Fruit fly (Drosophila melanogaster) whole organism, embryonic: Measurements from ENCODE around the gene CG13386.

Source experiments
- CG10274 ChIP-seq: fragments of 200-800 bp; sonication (Bioruptor generic); optimal IDR thresholded peaks from 3 replicates; lab custom pipeline; 2017; ENCODE audit warnings: missing biosample characterization, mild to moderate bottlenecking, missing genetic modification characterization
- CG10366 ChIP-seq: fragments of 200-800 bp; sonication (Bioruptor generic); IDR thresholded peaks from 2 replicates; pipeline ENCODE4 v1.3.6; 2022; ENCODE audit warnings: missing biosample characterization, missing genetic modification characterization
- CG11093 ChIP-seq: fragments of 200-800 bp; sonication (Bioruptor generic); IDR thresholded peaks from 3 replicates; pipeline ENCODE4 v1.3.6; 2022; ENCODE audit warnings: missing biosample characterization, missing genetic modification characterization
- CG12236 ChIP-seq: fragments of 200-800 bp; sonication (Bioruptor generic); optimal IDR thresholded peaks from 2 replicates; lab custom pipeline; 2016; ENCODE audit warnings: missing biosample characterization, missing genetic modification characterization
- CG14860 ChIP-seq: fragments of 200-800 bp; sonication (Bioruptor generic); IDR thresholded peaks from 3 replicates; pipeline ENCODE4 v1.3.6; 2022; ENCODE audit warnings: missing biosample characterization, missing genetic modification characterization; ENCODE audit not compliant: partially characterized antibody
- CG14965 ChIP-seq: fragments of 200-800 bp; sonication (Bioruptor generic); optimal IDR thresholded peaks from 2 replicates; lab custom pipeline; 2016; ENCODE audit warnings: missing biosample characterization, missing genetic modification characterization, borderline replicate concordance
- CG1792 ChIP-seq: fragments of 200-800 bp; sonication (Bioruptor generic); optimal IDR thresholded peaks from 2 replicates; lab custom pipeline; 2016; ENCODE audit warnings: missing biosample characterization, missing genetic modification characterization
- CG3281 ChIP-seq: fragments of 200-800 bp; sonication (Bioruptor generic); optimal IDR thresholded peaks from 3 replicates; lab custom pipeline; 2017; ENCODE audit warnings: missing biosample characterization, mild to moderate bottlenecking, missing genetic modification characterization
- CG4282 ChIP-seq: fragments of 200-800 bp; sonication (Bioruptor generic); optimal IDR thresholded peaks from 2 replicates; lab custom pipeline; 2016; ENCODE audit warnings: missing biosample characterization, missing genetic modification characterization
- CG7357 ChIP-seq: fragments of 200-800 bp; sonication (Bioruptor generic); IDR thresholded peaks from 3 replicates; pipeline ENCODE4 v1.3.6; 2022; ENCODE audit warnings: missing biosample characterization, missing genetic modification characterization
- CG7786 ChIP-seq: fragments of 200-800 bp; sonication (Bioruptor generic); optimal IDR thresholded peaks from 2 replicates; lab custom pipeline; 2016; ENCODE audit warnings: missing biosample characterization, missing genetic modification characterization
- CG7963 ChIP-seq: fragments of 200-800 bp; sonication (Bioruptor generic); IDR thresholded peaks from 3 replicates; pipeline ENCODE4 v1.3.6; 2022; ENCODE audit warnings: missing biosample characterization, missing genetic modification characterization; ENCODE audit not compliant: partially characterized antibody
- CG8478 ChIP-seq: fragments of >200 bp; optimal IDR thresholded peaks from 2 replicates; lab custom pipeline; 2018
- Chrac-16 ChIP-seq: fragments of 200-800 bp; sonication (Bioruptor generic); optimal IDR thresholded peaks from 3 replicates; lab custom pipeline; 2016; ENCODE audit warnings: missing biosample characterization, missing genetic modification characterization
- D19B ChIP-seq: fragments of 200-800 bp; sonication (Bioruptor generic); optimal IDR thresholded peaks from 2 replicates; lab custom pipeline; 2017; ENCODE audit warnings: missing biosample characterization, mild to moderate bottlenecking, missing genetic modification characterization
- Doc2 ChIP-seq: fragments of 200-800 bp; sonication (Bioruptor generic); IDR thresholded peaks from 2 replicates; pipeline ENCODE4 v1.3.6; 2022; ENCODE audit warnings: missing biosample characterization, missing genetic modification characterization
- Dref ChIP-seq: fragments of 200-800 bp; sonication (Bioruptor generic); IDR thresholded peaks from 2 replicates; pipeline ENCODE4 v1.3.6; 2022; ENCODE audit warnings: missing biosample characterization, missing genetic modification characterization
- Fer3 ChIP-seq: fragments of 200-800 bp; sonication (Bioruptor generic); optimal IDR thresholded peaks from 2 replicates; lab custom pipeline; 2018; ENCODE audit warnings: missing biosample characterization, mild to moderate bottlenecking, missing genetic modification characterization, moderate library complexity
- MBD-R2 ChIP-seq: fragments of 200-800 bp; sonication (Bioruptor generic); IDR thresholded peaks from 2 replicates; pipeline ENCODE4 v1.3.6; 2022; ENCODE audit warnings: missing biosample characterization, missing genetic modification characterization
- MESR4 ChIP-seq: fragments of 200-800 bp; sonication (Bioruptor generic); optimal IDR thresholded peaks from 2 replicates; lab custom pipeline; 2018; ENCODE audit warnings: missing biosample characterization, mild to moderate bottlenecking, missing genetic modification characterization, moderate library complexity
- Neu2 ChIP-seq: fragments of 200-800 bp; sonication (Bioruptor generic); optimal IDR thresholded peaks from 3 replicates; lab custom pipeline; 2016; ENCODE audit warnings: missing biosample characterization, missing genetic modification characterization, borderline replicate concordance
- Nf-YC ChIP-seq: fragments of 200-800 bp; optimal IDR thresholded peaks from 3 replicates; lab custom pipeline; 2019; ENCODE audit warnings: missing biosample characterization, mild to moderate bottlenecking, missing genetic modification characterization, moderate library complexity
- Poxn ChIP-seq: fragments of 200-800 bp; sonication (Bioruptor generic); IDR thresholded peaks from 2 replicates; pipeline ENCODE4 v1.3.6; 2022; ENCODE audit warnings: missing biosample characterization, missing genetic modification characterization
- Ptx1 ChIP-seq: fragments of 200-800 bp; sonication (Bioruptor generic); IDR thresholded peaks from 2 replicates; pipeline ENCODE4 v1.3.6; 2022; ENCODE audit warnings: missing biosample characterization, missing genetic modification characterization
- Sox100B ChIP-seq: fragments of 200-800 bp; sonication (Bioruptor generic); optimal IDR thresholded peaks from 3 replicates; lab custom pipeline; 2018; ENCODE audit warnings: missing biosample characterization, mild to moderate bottlenecking, missing genetic modification characterization
- ac ChIP-seq: fragments of 200-800 bp; sonication (Bioruptor generic); optimal IDR thresholded peaks from 3 replicates; lab custom pipeline; 2017; ENCODE audit warnings: missing biosample characterization, mild to moderate bottlenecking, missing genetic modification characterization
- cas ChIP-seq: fragments of 200-800 bp; sonication (Bioruptor generic); IDR thresholded peaks from 2 replicates; pipeline ENCODE4 v1.3.6; 2022; ENCODE audit warnings: missing biosample characterization, missing genetic modification characterization
- croc ChIP-seq: fragments of 200-800 bp; sonication (Bioruptor generic); conservative IDR thresholded peaks from 3 replicates; pipeline ENCODE4 v1.3.6; 2022; ENCODE audit warnings: missing biosample characterization, missing genetic modification characterization
- crp ChIP-seq, 2 experiments: fragments of 200-800 bp; sonication (Bioruptor generic); optimal IDR thresholded peaks; 2 replicates in 1 of 2; 3 replicates in 1 of 2; lab custom pipeline; 2017; ENCODE audit warnings: missing biosample characterization in 2 of 2, missing genetic modification characterization in 2 of 2, mild to moderate bottlenecking in 1 of 2, moderate library complexity in 1 of 2
- exex ChIP-seq: fragments of 200-800 bp; sonication (Bioruptor generic); optimal IDR thresholded peaks from 4 replicates; lab custom pipeline; 2018; ENCODE audit warnings: missing biosample characterization, mild to moderate bottlenecking, missing genetic modification characterization, moderate library complexity
- eyg ChIP-seq: fragments of 200-800 bp; sonication (Bioruptor generic); optimal IDR thresholded peaks from 3 replicates; lab custom pipeline; 2016; ENCODE audit warnings: missing biosample characterization, missing genetic modification characterization
- fd102C ChIP-seq: fragments of 200-800 bp; sonication (Bioruptor generic); optimal IDR thresholded peaks from 2 replicates; lab custom pipeline; 2018; ENCODE audit warnings: missing biosample characterization, mild to moderate bottlenecking, missing genetic modification characterization, moderate library complexity
- gcm ChIP-seq: fragments of 200-800 bp; sonication (Bioruptor generic); optimal IDR thresholded peaks from 2 replicates; lab custom pipeline; 2019; ENCODE audit warnings: missing biosample characterization, mild to moderate bottlenecking, missing genetic modification characterization, moderate library complexity
- gt ChIP-seq: fragments of 200-800 bp; sonication (Bioruptor generic); IDR thresholded peaks from 2 replicates; pipeline ENCODE4 v1.3.6; 2022; ENCODE audit warnings: missing biosample characterization, missing genetic modification characterization
- hb ChIP-seq: fragments of 200-800 bp; sonication (Bioruptor generic); IDR thresholded peaks from 3 replicates; pipeline ENCODE4 v1.3.6; 2022; ENCODE audit warnings: missing biosample characterization, missing genetic modification characterization; ENCODE audit not compliant: partially characterized antibody
- hbn ChIP-seq: fragments of 200-800 bp; sonication (Bioruptor generic); IDR thresholded peaks from 2 replicates; pipeline ENCODE4 v1.3.6; 2022; ENCODE audit warnings: missing biosample characterization, missing genetic modification characterization; ENCODE audit not compliant: partially characterized antibody
- her ChIP-seq: fragments of 200-800 bp; sonication (Bioruptor generic); optimal IDR thresholded peaks from 2 replicates; lab custom pipeline; 2016; ENCODE audit warnings: missing biosample characterization, missing genetic modification characterization
- oc ChIP-seq: fragments of 200-800 bp; sonication (Bioruptor generic); optimal IDR thresholded peaks from 2 replicates; lab custom pipeline; 2018; ENCODE audit warnings: missing biosample characterization, mild to moderate bottlenecking, missing genetic modification characterization, moderate library complexity
- org-1 ChIP-seq: fragments of 200-800 bp; sonication (Bioruptor generic); optimal IDR thresholded peaks from 2 replicates; lab custom pipeline; 2017; ENCODE audit warnings: missing biosample characterization, missing genetic modification characterization
- pan ChIP-seq, 4 experiments: fragments of >200 bp in 3 of 4; fragments of 200-800 bp in 1 of 4; sonication (Bioruptor generic) in 1 of 4; optimal IDR thresholded peaks in 3 of 4; IDR thresholded peaks in 1 of 4; 2 replicates each; pipeline versions ENCODE4 v1.3.6 to Lab custom; 2017 to 2022; ENCODE audit warnings: missing biosample characterization in 2 of 4, missing genetic modification characterization in 2 of 4, mixed read lengths in 1 of 4
- pum ChIP-seq: fragments of 200-800 bp; sonication (Bioruptor generic); optimal IDR thresholded peaks from 2 replicates; lab custom pipeline; 2016; ENCODE audit warnings: missing biosample characterization, missing genetic modification characterization
- ro ChIP-seq: fragments of 200-800 bp; sonication (Bioruptor generic); IDR thresholded peaks from 2 replicates; pipeline ENCODE4 v1.3.6; 2022; ENCODE audit warnings: missing biosample characterization, missing genetic modification characterization
- run ChIP-seq: fragments of 200-800 bp; sonication (Bioruptor generic); optimal IDR thresholded peaks from 3 replicates; lab custom pipeline; 2018; ENCODE audit warnings: missing biosample characterization, mild to moderate bottlenecking, missing genetic modification characterization
- sd ChIP-seq: fragments of 200-800 bp; sonication (Bioruptor generic); optimal IDR thresholded peaks from 3 replicates; lab custom pipeline; 2018; ENCODE audit warnings: missing biosample characterization, mild to moderate bottlenecking, missing genetic modification characterization, moderate library complexity
- slbo ChIP-seq: fragments of 200-800 bp; sonication (Bioruptor generic); IDR thresholded peaks from 2 replicates; pipeline ENCODE4 v1.3.6; 2022; ENCODE audit warnings: missing biosample characterization, missing genetic modification characterization
- tgo ChIP-seq: fragments of 200-800 bp; sonication (Bioruptor generic); IDR thresholded peaks from 3 replicates; pipeline ENCODE4 v1.3.6; 2022; ENCODE audit warnings: missing biosample characterization, missing genetic modification characterization
- trh ChIP-seq: fragments of 200-800 bp; sonication (Bioruptor generic); optimal IDR thresholded peaks from 2 replicates; lab custom pipeline; 2016; ENCODE audit warnings: missing biosample characterization, missing genetic modification characterization
- twi ChIP-seq: fragments of 200-800 bp; optimal IDR thresholded peaks from 2 replicates; lab custom pipeline; 2019; ENCODE audit warnings: missing biosample characterization, mild to moderate bottlenecking, missing genetic modification characterization, moderate library complexity

CG13386 gene

dm6 chr2L:8403286-8404270 lies 4.8 kb downstream of the CG13386 start, which contains the start of gene emb (continued):
- TF ChIP-seq CG1792 (peak; percentile 32), Poxn (no peak), run (tag; lab: Kevin White, UChicago) (no peak), Fer3 (peak; percentile 30), MBD-R2 (GFP tag; lab: Robert Waterston, UW) (peak; percentile 69), CG4282 (GFP tag; lab: Kevin White, UChicago) (no peak), her (GFP tag; lab: Kevin White, UChicago) (peak; percentile 38), CG14860 (GFP tag; lab: Robert Waterston, UW) (peak; percentile 99), trh (GFP tag; lab: Kevin White, UChicago) (no peak), croc (GFP tag; lab: Robert Waterston, UW) (no peak), pan (optimal IDR thresholded peaks at IDR 0.05; lab: Kevin White, UChicago) (no peak), pan (GFP tag; optimal IDR thresholded peaks at IDR 0.05 in 1 of 2, IDR thresholded peaks at IDR 0.05 in 1 of 2) (peak in 1 of 2 experiments; percentile 42), Nf-YC (tag; lab: Kevin White, UChicago) (no peak), Ptx1 (0 out of 2 replicates have a peak, but pooled peaks have one; percentile 2), pum (GFP tag; lab: Kevin White, UChicago) (peak; percentile 21), eyg (GFP tag; lab: Kevin White, UChicago) (peak; percentile 29), hb (GFP tag; lab: Robert Waterston, UW) (peak; percentile 99), oc (tag; lab: Kevin White, UChicago) (no peak), cas (peak; percentile 18; the same call in 1 of the 2 replicates), Dref (GFP tag; lab: Robert Waterston, UW) (peak; percentile 99), CG10366 (GFP tag; lab: Robert Waterston, UW) (peak; percentile 31; the same call in 1 of the 2 replicates), org-1 (GFP tag; lab: Kevin White, UChicago) (no peak), hbn (GFP tag; lab: Robert Waterston, UW) (peak; percentile 80), CG14965 (no peak), Neu2 (GFP tag; lab: Kevin White, UChicago) (no peak), crp (GFP tag; optimal IDR thresholded peaks at IDR 0.05; lab: Kevin White, UChicago) (peak in 1 of 2 experiments; percentile 21), D19B (GFP tag; lab: Kevin White, UChicago) (no peak), CG11093 (GFP tag; lab: Robert Waterston, UW) (no peak), tgo (GFP tag; lab: Robert Waterston, UW) (no peak), sd (tag; lab: Kevin White, UChicago) (no peak), CG7786 (peak; percentile 50), slbo (GFP tag; lab: Robert Waterston, UW) (peak; percentile 55), exex (no peak), CG12236 (GFP tag; lab: Kevin White, UChicago) (peak; percentile 38), CG8478 (peak; percentile 85), CG7963 (peak; percentile 99), CG7357 (GFP tag; lab: Robert Waterston, UW) (no peak), Sox100B (GFP tag; lab: Kevin White, UChicago) (no peak), gt (GFP tag; lab: Robert Waterston, UW) (no peak), fd102C (GFP tag; lab: Kevin White, UChicago) (no peak), CG10274 (no peak), ro (GFP tag; lab: Robert Waterston, UW) (no peak), CG3281 (GFP tag; lab: Kevin White, UChicago) (peak; percentile 73), gcm (GFP tag; lab: Kevin White, UChicago) (no peak), MESR4 (GFP tag; lab: Kevin White, UChicago) (peak; percentile 95), ac (GFP tag; lab: Kevin White, UChicago) (no peak), twi (tag; lab: Kevin White, UChicago) (peak; percentile 40), Chrac-16 (GFP tag; lab: Kevin White, UChicago) (peak; percentile 56), Doc2 (no peak)
